Worm (Caenorhabditis elegans): ENCODE results near the gene K07C11.8.

DNA sequence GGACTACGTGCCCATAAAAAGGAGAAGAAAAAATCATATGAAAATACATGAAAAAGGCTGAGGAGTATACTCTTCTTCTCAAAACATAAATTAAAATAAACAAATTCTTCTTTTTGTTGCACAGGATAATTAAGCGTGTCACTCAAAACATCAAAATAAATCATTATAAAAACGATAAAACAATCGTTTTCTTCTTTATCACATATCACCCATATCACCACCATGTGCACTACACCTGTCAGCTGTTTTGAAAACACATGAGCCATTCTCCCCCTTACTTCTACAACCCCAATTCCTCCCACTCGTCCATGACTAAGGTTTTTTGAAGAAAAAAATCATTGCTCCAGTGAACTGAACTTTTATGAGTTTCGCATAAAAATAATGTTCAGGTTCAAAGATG, 34.8 kb upstream of the K07C11.8 start:
- TF ChIP-seq W03F9.2 (tag; optimal IDR thresholded peaks at IDR 0.05) (no peak), him-1 (tag; optimal IDR thresholded peaks at IDR 0.05) (no peak), dao-5 (tag; optimal IDR thresholded peaks at IDR 0.05) (no peak)

Data from whole organism, L4/young adult.